Fruit fly (Drosophila melanogaster) whole organism, embryonic: Measurements from ENCODE around the gene Tsp5D.

ENCODE experiments used
- CG11504 ChIP-seq: fragments of 200-800 bp; sonication (Bioruptor generic); optimal IDR thresholded peaks from 3 replicates; lab custom pipeline; 2019; ENCODE audit warnings: missing biosample characterization, mild to moderate bottlenecking, missing genetic modification characterization, moderate library complexity
- CG11723 ChIP-seq: fragments of 200-800 bp; sonication (Bioruptor generic); optimal IDR thresholded peaks from 2 replicates; lab custom pipeline; 2017; ENCODE audit warnings: missing biosample characterization, mild to moderate bottlenecking, missing genetic modification characterization
- CG12299 ChIP-seq: fragments of 200-800 bp; sonication (Bioruptor generic); optimal IDR thresholded peaks from 2 replicates; lab custom pipeline; 2018; ENCODE audit warnings: missing biosample characterization, mild to moderate bottlenecking, missing genetic modification characterization
- CG12659 ChIP-seq: fragments of 200-800 bp; sonication (Bioruptor generic); optimal IDR thresholded peaks from 3 replicates; lab custom pipeline; 2017; ENCODE audit warnings: mild to moderate bottlenecking, missing biosample characterization, missing genetic modification reagents, missing genetic modification characterization
- CG13287 ChIP-seq: fragments of 200-800 bp; sonication (Bioruptor generic); IDR thresholded peaks from 2 replicates; pipeline ENCODE4 v1.3.6; 2022; ENCODE audit warnings: missing biosample characterization, missing genetic modification characterization; ENCODE audit not compliant: partially characterized antibody
- CG13775 ChIP-seq: fragments of 200-800 bp; sonication (Bioruptor generic); optimal IDR thresholded peaks from 3 replicates; lab custom pipeline; 2017; ENCODE audit warnings: missing biosample characterization, mild to moderate bottlenecking, missing genetic modification characterization
- CG14710 ChIP-seq: fragments of 200-800 bp; sonication (Bioruptor generic); optimal IDR thresholded peaks from 3 replicates; lab custom pipeline; 2019; ENCODE audit warnings: missing biosample characterization, mild to moderate bottlenecking, missing genetic modification characterization, moderate library complexity
- CG15514 ChIP-seq: fragments of 200-800 bp; sonication (Bioruptor generic); optimal IDR thresholded peaks from 3 replicates; lab custom pipeline; 2017; ENCODE audit warnings: missing biosample characterization, missing genetic modification characterization, mild to moderate bottlenecking, moderate library complexity, missing genetic modification reagents
- CG17385 ChIP-seq: fragments of 200-800 bp; sonication (Bioruptor generic); optimal IDR thresholded peaks from 3 replicates; lab custom pipeline; 2018; ENCODE audit warnings: missing biosample characterization, mild to moderate bottlenecking, missing genetic modification characterization
- CG31441 ChIP-seq: fragments of 200-800 bp; sonication (Bioruptor generic); IDR thresholded peaks from 2 replicates; pipeline ENCODE4 v1.3.6; 2022; ENCODE audit warnings: missing biosample characterization, missing genetic modification characterization
- CG3281 ChIP-seq: fragments of 200-800 bp; sonication (Bioruptor generic); optimal IDR thresholded peaks from 3 replicates; lab custom pipeline; 2017; ENCODE audit warnings: missing biosample characterization, mild to moderate bottlenecking, missing genetic modification characterization
- CG7928 ChIP-seq: fragments of 200-800 bp; sonication (Bioruptor generic); optimal IDR thresholded peaks from 2 replicates; lab custom pipeline; 2017; ENCODE audit warnings: missing biosample characterization, mild to moderate bottlenecking, missing genetic modification characterization
- CG8290 ChIP-seq, 3 experiments: fragments of 200-800 bp; sonication (Bioruptor generic); optimal IDR thresholded peaks; 2 replicates each; lab custom pipeline; 2016 to 2019; ENCODE audit warnings: missing biosample characterization in 3 of 3, missing genetic modification characterization in 3 of 3, mild to moderate bottlenecking in 2 of 3, moderate library complexity in 1 of 3
- CG8924 ChIP-seq: fragments of 200-800 bp; optimal IDR thresholded peaks from 3 replicates; lab custom pipeline; 2019; ENCODE audit warnings: missing biosample characterization, mild to moderate bottlenecking, missing genetic modification characterization, moderate library complexity
- CTCF ChIP-seq: fragments of 200-800 bp; sonication (Bioruptor generic); optimal IDR thresholded peaks from 2 replicates; lab custom pipeline; 2017; ENCODE audit warnings: missing biosample characterization, mild to moderate bottlenecking, missing genetic modification characterization, moderate library complexity
- CoRest ChIP-seq: fragments of 200-800 bp; sonication (Bioruptor generic); optimal IDR thresholded peaks from 3 replicates; lab custom pipeline; 2018; ENCODE audit warnings: missing biosample characterization, mild to moderate bottlenecking, missing genetic modification characterization, moderate library complexity
- D19A ChIP-seq: fragments of 200-800 bp; optimal IDR thresholded peaks from 3 replicates; lab custom pipeline; 2019; ENCODE audit warnings: missing biosample characterization, mild to moderate bottlenecking, missing genetic modification characterization, moderate library complexity
- Doc3 ChIP-seq: fragments of 200-800 bp; sonication (Bioruptor generic); IDR thresholded peaks from 3 replicates; pipeline ENCODE4 v1.3.6; 2022; ENCODE audit warnings: missing biosample characterization, missing genetic modification characterization; ENCODE audit not compliant: partially characterized antibody
- Dp ChIP-seq: fragments of 200-800 bp; sonication (Bioruptor generic); optimal IDR thresholded peaks from 2 replicates; lab custom pipeline; 2018; ENCODE audit warnings: missing biosample characterization, mild to moderate bottlenecking, missing genetic modification characterization, moderate library complexity
- Drgx ChIP-seq: fragments of 200-800 bp; sonication (Bioruptor generic); IDR thresholded peaks from 2 replicates; pipeline ENCODE4 v1.3.6; 2022; ENCODE audit warnings: missing biosample characterization, missing genetic modification characterization
- H2.0 ChIP-seq: fragments of 200-800 bp; sonication (Bioruptor generic); IDR thresholded peaks from 2 replicates; pipeline ENCODE4 v1.3.6; 2022; ENCODE audit warnings: missing biosample characterization, missing genetic modification characterization
- Hmr ChIP-seq: fragments of 200-800 bp; sonication (Bioruptor generic); optimal IDR thresholded peaks from 3 replicates; lab custom pipeline; 2017; ENCODE audit warnings: mild to moderate bottlenecking, missing biosample characterization, missing genetic modification reagents, missing genetic modification characterization
- Hr39 ChIP-seq: fragments of >200 bp; optimal IDR thresholded peaks from 2 replicates; lab custom pipeline; 2017
- Hr51 ChIP-seq, 2 experiments: fragments of 200-800 bp; sonication (Bioruptor generic); optimal IDR thresholded peaks; 2 replicates in 1 of 2; 3 replicates in 1 of 2; lab custom pipeline; 2016 to 2018; ENCODE audit warnings: missing biosample characterization in 2 of 2, missing genetic modification characterization in 2 of 2, mild to moderate bottlenecking in 1 of 2, moderate library complexity in 1 of 2
- Meics ChIP-seq: fragments of 200-800 bp; sonication (Bioruptor generic); optimal IDR thresholded peaks from 2 replicates; lab custom pipeline; 2017; ENCODE audit warnings: missing biosample characterization, mild to moderate bottlenecking, missing genetic modification characterization
- NfI ChIP-seq: fragments of 200-800 bp; sonication (Bioruptor generic); optimal IDR thresholded peaks from 3 replicates; lab custom pipeline; 2018; ENCODE audit warnings: missing biosample characterization, mild to moderate bottlenecking, missing genetic modification characterization, moderate library complexity
- Scr ChIP-seq: fragments of 200-800 bp; sonication (Bioruptor generic); IDR thresholded peaks from 2 replicates; pipeline ENCODE4 v1.3.6; 2022; ENCODE audit warnings: missing biosample characterization, missing genetic modification characterization; ENCODE audit not compliant: partially characterized antibody
- Xbp1 ChIP-seq: fragments of 200-800 bp; sonication (Bioruptor generic); optimal IDR thresholded peaks from 3 replicates; lab custom pipeline; 2016; ENCODE audit warnings: missing biosample characterization, mild to moderate bottlenecking, missing genetic modification characterization
- chinmo ChIP-seq: fragments of 200-800 bp; sonication (Bioruptor generic); IDR thresholded peaks from 4 replicates; pipeline ENCODE4 v1.3.6; 2022; ENCODE audit warnings: missing biosample characterization, missing genetic modification characterization; ENCODE audit not compliant: partially characterized antibody
- crp ChIP-seq, 2 experiments: fragments of 200-800 bp; sonication (Bioruptor generic); optimal IDR thresholded peaks; 2 replicates in 1 of 2; 3 replicates in 1 of 2; lab custom pipeline; 2017; ENCODE audit warnings: missing biosample characterization in 2 of 2, missing genetic modification characterization in 2 of 2, mild to moderate bottlenecking in 1 of 2, moderate library complexity in 1 of 2
- ems ChIP-seq: fragments of 200-800 bp; sonication (Bioruptor generic); optimal IDR thresholded peaks from 3 replicates; lab custom pipeline; 2016; ENCODE audit warnings: missing biosample characterization, missing genetic modification characterization
- gfzf ChIP-seq: fragments of 200-800 bp; sonication (Bioruptor generic); optimal IDR thresholded peaks from 2 replicates; lab custom pipeline; 2016; ENCODE audit warnings: missing biosample characterization, mild to moderate bottlenecking, missing genetic modification characterization, moderate library complexity
- grau ChIP-seq: fragments of 200-800 bp; optimal IDR thresholded peaks from 3 replicates; lab custom pipeline; 2019; ENCODE audit warnings: missing biosample characterization, mild to moderate bottlenecking, missing genetic modification characterization, moderate library complexity
- gsb-n ChIP-seq: fragments of 200-800 bp; sonication (Bioruptor generic); optimal IDR thresholded peaks from 3 replicates; lab custom pipeline; 2018; ENCODE audit warnings: missing biosample characterization, mild to moderate bottlenecking, missing genetic modification characterization
- lab ChIP-seq: fragments of 200-800 bp; sonication (Bioruptor generic); optimal IDR thresholded peaks from 3 replicates; lab custom pipeline; 2017; ENCODE audit warnings: missing biosample characterization, missing genetic modification characterization, mild to moderate bottlenecking, moderate library complexity, missing genetic modification reagents
- lola ChIP-seq, 3 experiments: fragments of >200 bp in 2 of 3; fragments of 200-800 bp in 1 of 3; sonication (Bioruptor generic) in 1 of 3; optimal IDR thresholded peaks; 2 replicates each; lab custom pipeline; 2017 to 2019; ENCODE audit warnings: missing biosample characterization in 3 of 3, missing genetic modification characterization in 3 of 3, mild to moderate bottlenecking in 1 of 3, moderate library complexity in 1 of 3
- lov ChIP-seq, 2 experiments: fragments of 200-800 bp in 1 of 2; fragments of >200 bp in 1 of 2; sonication (Bioruptor generic) in 1 of 2; IDR thresholded peaks in 1 of 2; optimal IDR thresholded peaks in 1 of 2; 2 replicates in 1 of 2; 3 replicates in 1 of 2; pipeline versions ENCODE4 v1.3.6 to Lab custom; 2017 to 2022; ENCODE audit warnings: missing biosample characterization in 1 of 2, missing genetic modification characterization in 1 of 2
- nerfin-1 ChIP-seq: fragments of 200-800 bp; sonication (Bioruptor generic); optimal IDR thresholded peaks from 3 replicates; lab custom pipeline; 2019; ENCODE audit warnings: missing biosample characterization, mild to moderate bottlenecking, missing genetic modification characterization, moderate library complexity
- phol ChIP-seq: fragments of 200-800 bp; sonication (Bioruptor generic); optimal IDR thresholded peaks from 3 replicates; lab custom pipeline; 2018; ENCODE audit warnings: missing biosample characterization, mild to moderate bottlenecking, missing genetic modification characterization, moderate library complexity
- pzg ChIP-seq: fragments of 200-800 bp; sonication (Bioruptor generic); optimal IDR thresholded peaks from 3 replicates; lab custom pipeline; 2018; ENCODE audit warnings: missing biosample characterization, mild to moderate bottlenecking, missing genetic modification characterization, moderate library complexity
- sens ChIP-seq: fragments of 200-800 bp; sonication (Bioruptor generic); peaks from one replicate; lab custom pipeline; 2016; ENCODE audit warnings: missing biosample characterization, missing genetic modification characterization
- tin ChIP-seq: fragments of 200-800 bp; sonication (Bioruptor generic); optimal IDR thresholded peaks from 3 replicates; lab custom pipeline; 2016; ENCODE audit warnings: missing biosample characterization, missing genetic modification characterization
- twi ChIP-seq: fragments of 200-800 bp; optimal IDR thresholded peaks from 2 replicates; lab custom pipeline; 2019; ENCODE audit warnings: missing biosample characterization, mild to moderate bottlenecking, missing genetic modification characterization, moderate library complexity
- unc-4 ChIP-seq: fragments of 200-800 bp; sonication (Bioruptor generic); IDR thresholded peaks from 2 replicates; pipeline ENCODE4 v1.3.6; 2022; ENCODE audit warnings: missing biosample characterization, missing genetic modification characterization; ENCODE audit not compliant: partially characterized antibody

Gene Tsp5D

DNA sequence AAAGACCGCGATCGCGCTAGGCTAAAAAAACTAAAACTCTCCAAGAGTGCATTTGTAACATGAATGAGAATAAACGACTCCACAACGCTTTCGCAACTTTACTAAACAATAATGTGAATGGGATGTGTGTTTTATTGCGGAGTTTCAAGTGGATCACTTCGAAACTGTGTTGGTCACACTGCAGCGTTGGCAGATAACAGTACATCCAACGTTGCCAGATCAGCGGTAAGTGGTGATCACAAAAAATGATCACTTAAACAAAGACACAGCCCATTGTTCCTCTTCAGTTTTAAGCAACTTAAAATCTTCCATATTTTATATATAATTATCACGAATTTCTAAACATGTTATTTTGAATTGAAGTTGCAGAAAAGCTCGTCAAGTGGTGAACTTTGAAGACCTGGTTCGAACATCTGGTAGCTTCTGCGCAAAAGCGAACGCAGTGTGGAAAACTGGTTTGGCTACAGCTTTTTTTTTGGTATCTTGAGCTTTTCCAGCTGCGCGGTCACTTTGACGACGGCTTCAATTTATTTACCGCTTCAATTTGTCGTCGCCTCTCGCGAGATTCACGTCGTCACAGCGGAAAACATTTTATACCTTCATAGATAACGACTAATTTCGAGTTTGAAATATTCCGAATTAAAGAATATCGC is 24.2 kb downstream of the Tsp5D start, which contains the start of gene CG5921 (continued):
- TF ChIP-seq CG13287 (GFP tag; lab: Robert Waterston, UW) (peak; percentile 33; the same call in 1 of the 2 replicates), Dp (GFP tag; lab: Kevin White, UChicago) (peak; percentile 43), unc-4 (GFP tag; lab: Robert Waterston, UW) (0 out of 2 replicates have a peak, but pooled peaks have one; percentile 15), CG11504 (peak; percentile 30), Xbp1 (peak; percentile 1), Hmr (GFP tag; lab: Kevin White, UChicago) (peak; percentile 22), Drgx (GFP tag; lab: Robert Waterston, UW) (0 out of 2 replicates have a peak, but pooled peaks have one; percentile 21), gfzf (GFP tag; lab: Kevin White, UChicago) (peak; percentile 52), sens (GFP tag; lab: Kevin White, UChicago) (peak; percentile 30), pzg (GFP tag; lab: Kevin White, UChicago) (peak; percentile 5), Hr51 (GFP tag; optimal IDR thresholded peaks at IDR 0.05; lab: Kevin White, UChicago) (peak in 1 of 2 experiments; percentile 16), CG8290 (GFP tag; optimal IDR thresholded peaks at IDR 0.05; lab: Kevin White, UChicago) (peak; percentile 88), CG8290 (tag; optimal IDR thresholded peaks at IDR 0.05; lab: Kevin White, UChicago) (peak in 1 of 2 experiments; percentile 50), Doc3 (GFP tag; lab: Robert Waterston, UW) (0 out of 3 replicates have a peak, but pooled peaks have one; percentile 38), gsb-n (tag; lab: Kevin White, UChicago) (no peak), CG12299 (tag; lab: Kevin White, UChicago) (no peak), ems (GFP tag; lab: Kevin White, UChicago) (peak; percentile 2), chinmo (GFP tag; lab: Robert Waterston, UW) (0 out of 4 replicates have a peak, but pooled peaks have one; percentile 33), CTCF (GFP tag; lab: Kevin White, UChicago) (peak; percentile 21), CG11723 (GFP tag; lab: Kevin White, UChicago) (no peak), tin (GFP tag; lab: Kevin White, UChicago) (no peak), lov (optimal IDR thresholded peaks at IDR 0.05; lab: Kevin White, UChicago) (no peak), lov (GFP tag; IDR thresholded peaks at IDR 0.05; lab: Robert Waterston, UW) (no peak), Scr (0 out of 2 replicates have a peak, but pooled peaks have one; percentile 9), twi (no peak)

DNA sequence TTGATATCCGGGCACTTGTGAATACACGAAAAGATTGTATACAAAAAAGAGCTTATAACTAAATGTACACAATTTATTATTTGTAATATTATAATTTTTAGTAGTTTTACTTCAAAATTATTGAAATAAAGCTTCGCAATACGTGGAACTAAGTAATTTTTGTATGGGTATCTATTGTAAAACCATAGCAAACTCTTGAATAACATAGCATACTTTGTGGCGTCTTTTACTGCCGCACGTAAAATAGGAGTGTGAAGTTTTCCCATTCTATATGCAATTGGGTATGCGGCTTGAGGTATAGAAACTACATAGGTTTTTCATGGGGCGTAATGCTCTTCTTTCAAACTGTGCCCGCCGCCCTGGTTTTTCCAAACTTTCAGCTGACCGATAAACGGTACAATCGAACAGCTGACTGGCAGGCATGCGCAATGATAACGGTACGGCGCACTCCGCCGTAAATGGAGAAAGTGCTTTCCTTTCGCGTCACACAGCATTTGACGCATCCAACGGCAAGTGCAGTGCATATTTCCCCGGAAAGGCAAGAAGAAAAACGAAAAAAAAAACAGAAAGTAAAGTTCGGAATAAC is 35.1 kb downstream of the Tsp5D start, which contains the start of gene CG5937:
CG5937 (plus strand) TSS at position 575 of the 586 bp plus-strand sequence.
- TF ChIP-seq H2.0 (GFP tag; lab: Robert Waterston, UW) (no peak), Hr39 (no peak), CoRest (tag; lab: Kevin White, UChicago) (peak; percentile 42), CG14710 (tag; lab: Kevin White, UChicago) (peak; percentile 29), lab (peak; percentile 43), CG12659 (GFP tag; lab: Kevin White, UChicago) (peak; percentile 10), lola (GFP tag; optimal IDR thresholded peaks at IDR 0.05; lab: Kevin White, UChicago) (peak in 1 of 3 experiments; percentile 4), nerfin-1 (tag; lab: Kevin White, UChicago) (no peak), D19A (peak; percentile 5), CG3281 (GFP tag; lab: Kevin White, UChicago) (peak; percentile 56), NfI (peak; percentile 32), CG11504 (peak; percentile 47), CG17385 (GFP tag; lab: Kevin White, UChicago) (peak; percentile 33), CG13775 (peak; percentile 25), CG8924 (tag; lab: Kevin White, UChicago) (peak; percentile 4), Meics (GFP tag; lab: Kevin White, UChicago) (peak; percentile 47), grau (peak; percentile 36), phol (peak; percentile 33), CG7928 (peak; percentile 63), CG31441 (GFP tag; lab: Robert Waterston, UW) (peak; percentile 27; the same call in 1 of the 2 replicates), CG15514 (GFP tag; lab: Kevin White, UChicago) (no peak), Hmr (GFP tag; lab: Kevin White, UChicago) (peak; percentile 18), crp (GFP tag; optimal IDR thresholded peaks at IDR 0.05; lab: Kevin White, UChicago) (peak in 1 of 2 experiments; percentile 61), sens (GFP tag; lab: Kevin White, UChicago) (peak; percentile 58)
